Fruit fly (Drosophila melanogaster) whole organism, embryonic: ENCODE data around the gene RapGAP1.
A peak's percentile ranks its signal among the peaks of the same experiment; 100 is the strongest.

Source experiments
- Abd-B ChIP-seq: fragments of 200-800 bp; sonication (Bioruptor generic); optimal IDR thresholded peaks from 2 replicates; lab custom pipeline; 2018; ENCODE audit warnings: missing biosample characterization, mild to moderate bottlenecking, missing genetic modification characterization, moderate library complexity
- Aef1 ChIP-seq: fragments of 200-800 bp; sonication (Bioruptor generic); IDR thresholded peaks from 3 replicates; pipeline ENCODE4 v1.3.6; 2022; ENCODE audit warnings: missing biosample characterization, missing genetic modification characterization
- Antp ChIP-seq: fragments of 200-800 bp; sonication (Bioruptor generic); optimal IDR thresholded peaks from 3 replicates; lab custom pipeline; 2016; ENCODE audit warnings: missing biosample characterization, missing genetic modification characterization
- CG10431 ChIP-seq: fragments of 200-800 bp; sonication (Bioruptor generic); optimal IDR thresholded peaks from 3 replicates; lab custom pipeline; 2018; ENCODE audit warnings: missing biosample characterization, mild to moderate bottlenecking, missing genetic modification characterization
- CG10959 ChIP-seq: fragments of 200-800 bp; sonication (Bioruptor generic); IDR thresholded peaks from 2 replicates; pipeline ENCODE4 v1.3.6; 2022; ENCODE audit warnings: missing biosample characterization, missing genetic modification characterization
- CG13287 ChIP-seq: fragments of 200-800 bp; sonication (Bioruptor generic); IDR thresholded peaks from 2 replicates; pipeline ENCODE4 v1.3.6; 2022; ENCODE audit warnings: missing biosample characterization, missing genetic modification characterization; ENCODE audit not compliant: partially characterized antibody
- CG14441 ChIP-seq: fragments of 200-800 bp; sonication (Bioruptor generic); IDR thresholded peaks from 2 replicates; pipeline ENCODE4 v1.3.6; 2022; ENCODE audit warnings: missing biosample characterization, missing genetic modification characterization
- CG17186 ChIP-seq: fragments of 200-800 bp; sonication (Bioruptor generic); optimal IDR thresholded peaks from 3 replicates; lab custom pipeline; 2017; ENCODE audit warnings: missing biosample characterization, missing genetic modification reagents, missing genetic modification characterization
- CG17912 ChIP-seq: fragments of 200-800 bp; sonication (Bioruptor generic); optimal IDR thresholded peaks from 2 replicates; lab custom pipeline; 2018; ENCODE audit warnings: missing biosample characterization, mild to moderate bottlenecking, missing genetic modification characterization
- CG18619 ChIP-seq: fragments of 200-800 bp; sonication (Bioruptor generic); optimal IDR thresholded peaks from 3 replicates; lab custom pipeline; 2017; ENCODE audit warnings: missing biosample characterization, mild to moderate bottlenecking, missing genetic modification characterization
- CG2199 ChIP-seq: fragments of 200-800 bp; sonication (Bioruptor generic); IDR thresholded peaks from 3 replicates; pipeline ENCODE4 v1.3.6; 2022; ENCODE audit warnings: missing biosample characterization, missing genetic modification characterization
- CG34376 ChIP-seq: fragments of 200-800 bp; sonication (Bioruptor generic); optimal IDR thresholded peaks from 2 replicates; lab custom pipeline; 2018; ENCODE audit warnings: missing biosample characterization, mild to moderate bottlenecking, missing genetic modification characterization
- CG6791 ChIP-seq: fragments of 200-800 bp; sonication (Bioruptor generic); IDR thresholded peaks from 3 replicates; pipeline ENCODE4 v1.3.6; 2022; ENCODE audit warnings: missing biosample characterization, missing genetic modification characterization; ENCODE audit not compliant: partially characterized antibody
- CG7357 ChIP-seq: fragments of 200-800 bp; sonication (Bioruptor generic); IDR thresholded peaks from 3 replicates; pipeline ENCODE4 v1.3.6; 2022; ENCODE audit warnings: missing biosample characterization, missing genetic modification characterization
- CG9437 ChIP-seq: fragments of 200-800 bp; sonication (Bioruptor generic); optimal IDR thresholded peaks from 2 replicates; lab custom pipeline; 2018; ENCODE audit warnings: missing biosample characterization, mild to moderate bottlenecking, missing genetic modification characterization
- CG9727 ChIP-seq: fragments of 200-800 bp; sonication (Bioruptor generic); optimal IDR thresholded peaks from 3 replicates; lab custom pipeline; 2017; ENCODE audit warnings: missing biosample characterization, mild to moderate bottlenecking, missing genetic modification characterization
- CG9876 ChIP-seq: fragments of 200-800 bp; sonication (Bioruptor generic); optimal IDR thresholded peaks from 2 replicates; lab custom pipeline; 2016; ENCODE audit warnings: missing biosample characterization, missing genetic modification characterization
- Dfd ChIP-seq, 2 experiments: fragments of >200 bp; optimal IDR thresholded peaks; 2 replicates each; lab custom pipeline; 2017; ENCODE audit warnings: missing biosample characterization in 2 of 2, missing genetic modification characterization in 2 of 2
- Dll ChIP-seq: fragments of 200-800 bp; sonication (Bioruptor generic); IDR thresholded peaks from 4 replicates; pipeline ENCODE4 v1.3.6; 2022; ENCODE audit warnings: missing biosample characterization, missing genetic modification characterization; ENCODE audit not compliant: partially characterized antibody
- Dp ChIP-seq: fragments of 200-800 bp; sonication (Bioruptor generic); optimal IDR thresholded peaks from 2 replicates; lab custom pipeline; 2018; ENCODE audit warnings: missing biosample characterization, mild to moderate bottlenecking, missing genetic modification characterization, moderate library complexity
- E2f2 ChIP-seq: fragments of 200-800 bp; sonication (Bioruptor generic); IDR thresholded peaks from 2 replicates; pipeline ENCODE4 v1.3.6; 2022; ENCODE audit warnings: missing biosample characterization, missing genetic modification characterization
- Ets65A ChIP-seq: fragments of 200-800 bp; sonication (Bioruptor generic); peaks from one replicate; lab custom pipeline; 2016; ENCODE audit warnings: missing biosample characterization, missing genetic modification characterization
- Fer2 ChIP-seq: fragments of 200-800 bp; sonication (Bioruptor generic); optimal IDR thresholded peaks from 2 replicates; lab custom pipeline; 2018; ENCODE audit warnings: missing biosample characterization, mild to moderate bottlenecking, missing genetic modification characterization, moderate library complexity
- Hand ChIP-seq: fragments of 200-800 bp; sonication (Bioruptor generic); optimal IDR thresholded peaks from 2 replicates; lab custom pipeline; 2017; ENCODE audit warnings: mild to moderate bottlenecking, missing biosample characterization, missing genetic modification reagents, missing genetic modification characterization
- Jarid2 ChIP-seq: fragments of 200-800 bp; sonication (Bioruptor generic); optimal IDR thresholded peaks from 3 replicates; lab custom pipeline; 2017; ENCODE audit warnings: mild to moderate bottlenecking, missing biosample characterization, missing genetic modification reagents, missing genetic modification characterization
- MTF-1 ChIP-seq: fragments of 200-800 bp; sonication (Bioruptor generic); optimal IDR thresholded peaks from 2 replicates; lab custom pipeline; 2018; ENCODE audit warnings: missing biosample characterization, mild to moderate bottlenecking, missing genetic modification characterization, borderline replicate concordance
- Myb ChIP-seq: fragments of 200-800 bp; sonication (Bioruptor generic); optimal IDR thresholded peaks from 2 replicates; lab custom pipeline; 2016; ENCODE audit warnings: missing biosample characterization, missing genetic modification characterization
- Opbp ChIP-seq: fragments of 200-800 bp; sonication (Bioruptor generic); IDR thresholded peaks from 3 replicates; pipeline ENCODE4 v1.3.6; 2022; ENCODE audit warnings: missing biosample characterization, missing genetic modification characterization; ENCODE audit not compliant: partially characterized antibody
- Poxn ChIP-seq: fragments of 200-800 bp; sonication (Bioruptor generic); IDR thresholded peaks from 2 replicates; pipeline ENCODE4 v1.3.6; 2022; ENCODE audit warnings: missing biosample characterization, missing genetic modification characterization
- Rfx ChIP-seq: fragments of 200-800 bp; sonication (Bioruptor generic); IDR thresholded peaks from 2 replicates; pipeline ENCODE4 v1.3.6; 2022; ENCODE audit warnings: missing biosample characterization, missing genetic modification characterization
- Usf ChIP-seq: fragments of 200-800 bp; sonication (Bioruptor generic); optimal IDR thresholded peaks from 2 replicates; lab custom pipeline; 2017; ENCODE audit warnings: missing genotype, missing biosample characterization, missing genetic modification characterization
- Xrp1 ChIP-seq: fragments of 200-800 bp; sonication (Bioruptor generic); IDR thresholded peaks from 2 replicates; pipeline ENCODE4 v1.3.6; 2022; ENCODE audit warnings: missing biosample characterization, missing genetic modification characterization
- ap ChIP-seq: fragments of 200-800 bp; sonication (Bioruptor generic); IDR thresholded peaks from 2 replicates; pipeline ENCODE4 v1.3.6; 2022; ENCODE audit warnings: missing biosample characterization, missing genetic modification characterization
- ato ChIP-seq: fragments of 200-800 bp; sonication (Bioruptor generic); IDR thresholded peaks from 2 replicates; pipeline ENCODE4 v1.3.6; 2022; ENCODE audit warnings: missing biosample characterization, missing genetic modification characterization; ENCODE audit not compliant: partially characterized antibody
- br ChIP-seq: fragments of >200 bp; optimal IDR thresholded peaks from 2 replicates; lab custom pipeline; 2017
- fd96Cb ChIP-seq: fragments of 200-800 bp; sonication (Bioruptor generic); optimal IDR thresholded peaks from 2 replicates; lab custom pipeline; 2018; ENCODE audit warnings: missing biosample characterization, mild to moderate bottlenecking, missing genetic modification characterization, moderate library complexity
- grn ChIP-seq: fragments of 200-800 bp; sonication (Bioruptor generic); optimal IDR thresholded peaks from 3 replicates; lab custom pipeline; 2017; ENCODE audit warnings: missing biosample characterization, missing genetic modification characterization
- jing ChIP-seq: fragments of 200-800 bp; sonication (Bioruptor generic); optimal IDR thresholded peaks from 2 replicates; lab custom pipeline; 2018; ENCODE audit warnings: missing biosample characterization, mild to moderate bottlenecking, missing genetic modification characterization
- kah ChIP-seq: fragments of 200-800 bp; sonication (Bioruptor generic); optimal IDR thresholded peaks from 2 replicates; lab custom pipeline; 2018; ENCODE audit warnings: missing biosample characterization, mild to moderate bottlenecking, missing genetic modification characterization
- maf-S ChIP-seq: fragments of 200-800 bp; sonication (Bioruptor generic); optimal IDR thresholded peaks from 2 replicates; lab custom pipeline; 2016; ENCODE audit warnings: missing biosample characterization, missing genetic modification characterization
- nerfin-1 ChIP-seq: fragments of 200-800 bp; sonication (Bioruptor generic); optimal IDR thresholded peaks from 3 replicates; lab custom pipeline; 2019; ENCODE audit warnings: missing biosample characterization, mild to moderate bottlenecking, missing genetic modification characterization, moderate library complexity
- nerfin-2 ChIP-seq: fragments of 200-800 bp; sonication (Bioruptor generic); IDR thresholded peaks from 2 replicates; pipeline ENCODE4 v1.3.6; 2022; ENCODE audit warnings: missing biosample characterization, missing genetic modification characterization; ENCODE audit not compliant: partially characterized antibody
- onecut ChIP-seq: fragments of 200-800 bp; sonication (Bioruptor generic); IDR thresholded peaks from 2 replicates; pipeline ENCODE4 v1.3.6; 2022; ENCODE audit warnings: missing biosample characterization, missing genetic modification characterization
- otp ChIP-seq: fragments of 200-800 bp; sonication (Bioruptor generic); IDR thresholded peaks from 3 replicates; pipeline ENCODE4, ENCODE4 v1.3.6; 2022; ENCODE audit warnings: missing biosample characterization, missing genetic modification characterization
- tup ChIP-seq: fragments of 200-800 bp; sonication (Bioruptor generic); optimal IDR thresholded peaks from 2 replicates; lab custom pipeline; 2016; ENCODE audit warnings: missing biosample characterization, mild to moderate bottlenecking, missing genetic modification characterization, moderate library complexity
- unc-4 ChIP-seq: fragments of 200-800 bp; sonication (Bioruptor generic); IDR thresholded peaks from 2 replicates; pipeline ENCODE4 v1.3.6; 2022; ENCODE audit warnings: missing biosample characterization, missing genetic modification characterization; ENCODE audit not compliant: partially characterized antibody
- wdn ChIP-seq: fragments of 200-800 bp; sonication (Bioruptor generic); IDR thresholded peaks from 2 replicates; pipeline ENCODE4 v1.3.6; 2022; ENCODE audit warnings: missing biosample characterization, missing genetic modification characterization
- zfh1 ChIP-seq: fragments of 200-800 bp; sonication (Bioruptor generic); IDR thresholded peaks from 3 replicates; pipeline ENCODE4 v1.3.6; 2022; ENCODE audit warnings: missing biosample characterization, missing genetic modification characterization

The RapGAP1 gene

DNA sequence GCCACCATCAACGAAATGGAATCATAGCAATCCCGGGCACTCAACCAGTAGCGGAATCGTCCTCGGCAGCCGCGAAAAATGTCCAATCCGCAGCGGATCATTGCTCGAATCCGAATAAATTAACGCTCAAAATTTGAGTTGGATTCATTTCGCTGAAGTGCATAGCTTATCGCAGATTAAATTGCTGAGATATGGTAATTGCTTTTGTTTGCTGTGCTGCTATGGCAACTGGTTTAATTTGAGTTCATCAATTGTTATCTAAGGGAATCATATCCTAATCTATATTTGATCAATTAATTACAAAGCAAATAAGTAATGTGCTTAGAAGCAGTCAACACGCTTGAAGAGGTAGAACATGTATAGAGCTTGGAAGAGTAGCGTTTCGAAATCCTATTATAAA is 116.6 kb downstream of the RapGAP1 start, which contains the start of gene Gr28b:
Gene Gr28b (minus strand): TSS at position 101 of the 400 bp plus-strand sequence.
- TF ChIP-seq nerfin-1 (no peak), maf-S (GFP tag; lab: Kevin White, UChicago) (no peak), Fer2 (tag; lab: Kevin White, UChicago) (no peak), zfh1 (GFP tag; lab: Robert Waterston, UW) (no peak), Ets65A (GFP tag; lab: Kevin White, UChicago) (peak; percentile 45)

dm6 chr2L:7454112-7454511 is 124.7 kb downstream of the RapGAP1 start, which contains the start of gene Gr28a:
Gene Gr28a (minus strand): TSS chr2L:7454212.
- no peak for TF ChIP-seq tup (GFP tag; lab: Kevin White, UChicago)
- no peak for TF ChIP-seq nerfin-2
- TF ChIP-seq Dfd (GFP tag; optimal IDR thresholded peaks at IDR 0.05; lab: Kevin White, UChicago), result no peak
- TF ChIP-seq ato (GFP tag; lab: Robert Waterston, UW), result no peak
- no peak for TF ChIP-seq Abd-B

dm6 chr2L:7452093-7452492 is 126.7 kb downstream of the RapGAP1 start:
- TF ChIP-seq Dp (GFP tag; lab: Kevin White, UChicago) (peak; percentile 75), MTF-1 (GFP tag; lab: Kevin White, UChicago) (no peak), CG13287 (GFP tag; lab: Robert Waterston, UW) (peak; percentile 55; the same call in 1 of the 2 replicates), Rfx (GFP tag; lab: Robert Waterston, UW) (peak; percentile 29; the same call in 1 of the 2 replicates), CG34376 (GFP tag; lab: Kevin White, UChicago) (no peak), Poxn (no peak), Hand (GFP tag; lab: Kevin White, UChicago) (no peak), CG17912 (no peak), Aef1 (GFP tag; lab: Robert Waterston, UW) (no peak), CG9437 (GFP tag; lab: Kevin White, UChicago) (peak; percentile 99), CG2199 (peak; percentile 82), wdn (GFP tag; lab: Robert Waterston, UW) (no peak), Myb (GFP tag; lab: Kevin White, UChicago) (peak; percentile 71), br (no peak), CG10959 (no peak), Jarid2 (peak; percentile 15), Opbp (GFP tag; lab: Robert Waterston, UW) (peak; percentile 19; the same call in 1 of the 3 replicates), E2f2 (GFP tag; lab: Robert Waterston, UW) (peak; percentile 84), otp (0 out of 3 replicates have a peak, but pooled peaks have one; percentile 36), fd96Cb (no peak), unc-4 (no peak), Ets65A (GFP tag; lab: Kevin White, UChicago) (no peak), CG9727 (GFP tag; lab: Kevin White, UChicago) (no peak), kah (no peak), grn (GFP tag; lab: Kevin White, UChicago) (no peak), CG14441 (peak; percentile 20; the same call in 1 of the 2 replicates), Xrp1 (GFP tag; lab: Robert Waterston, UW) (no peak), ap (GFP tag; lab: Robert Waterston, UW) (no peak), onecut (GFP tag; lab: Robert Waterston, UW) (no peak), jing (GFP tag; lab: Kevin White, UChicago) (no peak), CG17186 (GFP tag; lab: Kevin White, UChicago) (no peak), CG7357 (no peak), CG6791 (GFP tag; lab: Robert Waterston, UW) (peak; percentile 73), CG10431 (no peak), CG9876 (GFP tag; lab: Kevin White, UChicago) (no peak), Antp (no peak), Dll (GFP tag; lab: Robert Waterston, UW) (no peak), Usf (no peak), CG18619 (GFP tag; lab: Kevin White, UChicago) (no peak)
